Worm (Caenorhabditis elegans): Measurements from ENCODE around the gene shl-1.

DNA sequence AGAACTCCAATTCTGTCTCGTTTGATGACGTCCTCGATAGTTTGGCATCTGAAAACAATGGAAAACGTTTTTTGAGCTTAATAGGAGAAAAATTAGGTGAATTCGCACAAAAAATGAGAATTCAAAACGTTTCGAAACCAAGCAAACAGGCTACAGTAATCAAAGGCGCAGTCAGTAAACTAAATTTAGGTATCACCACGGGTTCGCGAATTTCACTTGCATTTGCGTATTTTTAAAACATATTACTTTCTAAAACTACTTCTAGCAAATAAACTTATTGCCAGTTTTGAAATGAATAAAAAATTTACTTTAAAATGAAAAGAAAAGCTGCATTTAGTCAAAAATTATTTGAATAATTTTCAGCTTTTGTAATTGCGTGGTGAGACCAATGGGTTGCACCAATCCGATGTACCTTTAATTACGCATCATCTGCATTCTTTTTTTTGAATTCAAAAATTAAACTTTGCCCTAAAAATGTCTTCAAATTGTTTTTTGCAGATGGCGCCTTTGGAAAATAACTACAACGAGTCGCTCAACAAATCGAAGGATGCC lies 35.2 kb upstream of the shl-1 start, which contains the start of the genes Y73B6BL.23 and htp-2:
- TF ChIP-seq ztf-29 (GFP tag; IDR thresholded peaks at IDR 0.05) (no peak), cog-1 (tag; optimal IDR thresholded peaks at IDR 0.05) (no peak), klf-2 (GFP tag; conservative IDR thresholded peaks at IDR 0.05) (no peak), T22C8.4 (GFP tag; IDR thresholded peaks at IDR 0.05) (no peak), flt-1 (GFP tag; IDR thresholded peaks at IDR 0.05) (no peak), med-1 (GFP tag; optimal IDR thresholded peaks at IDR 0.05; ENCODE audit: insufficient read depth) (no peak), ref-1 (GFP tag; conservative IDR thresholded peaks at IDR 0.05) (no peak), tab-1 (GFP tag; IDR thresholded peaks at IDR 0.05) (no peak), ztf-23 (GFP tag; IDR thresholded peaks at IDR 0.05) (no peak)

Measured in whole organism, midembryonic.